Worm (Caenorhabditis elegans): ENCODE data around the gene R08A2.2.

Gene R08A2.2

DNA sequence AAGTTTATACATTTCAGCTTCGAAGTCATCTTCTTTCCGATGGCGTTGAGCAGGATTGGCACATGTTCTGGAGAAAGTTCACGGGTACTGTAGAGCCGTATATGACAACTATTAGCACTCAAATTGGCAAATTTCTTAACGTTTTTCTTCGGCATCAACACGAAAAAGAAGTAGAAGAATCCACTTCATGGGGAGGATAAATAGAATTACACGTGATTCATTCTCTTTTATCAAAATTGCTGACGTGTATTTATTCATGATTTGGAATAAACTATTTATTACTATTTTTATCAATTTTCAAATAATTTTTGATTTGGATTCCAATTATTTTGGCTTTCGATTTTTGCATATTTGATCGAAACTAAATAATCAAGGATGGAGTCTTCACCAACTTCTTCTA is 49.8 kb downstream of the R08A2.2 start, which contains the start of gene C47E8.1:
C47E8.1 (plus strand) TSS at position 301 of the 400 bp plus-strand sequence.
- TF ChIP-seq ref-1 (GFP tag; conservative IDR thresholded peaks at IDR 0.05), result no peak
- no peak for TF ChIP-seq klf-2 (GFP tag; conservative IDR thresholded peaks at IDR 0.05)
- TF ChIP-seq med-1 (GFP tag; optimal IDR thresholded peaks at IDR 0.05; ENCODE audit: insufficient read depth), result no peak

Data from whole organism, midembryonic.